Worm (Caenorhabditis elegans) whole organism, young adult: ENCODE data around the gene Y67A10A.2.
"Not testable (repeated sequence)": the region's sequence is repeated elsewhere in the genome, so short reads cannot be mapped to it uniquely, and the experiment has no call there.

Experiments
- F39B2.1 ChIP-seq: fragments of 200-800 bp; sonication (Bioruptor generic); IDR thresholded peaks from 2 replicates; pipeline ENCODE4 v1.3.6; 2022; ENCODE audit warnings: missing genetic modification reagents, missing genetic modification characterization, missing compliant biosample characterization
- F57A8.1 ChIP-seq: fragments of 200-800 bp; sonication (Bioruptor generic); optimal IDR thresholded peaks from 2 replicates; lab custom pipeline; 2018; ENCODE audit warnings: mild to moderate bottlenecking, missing genetic modification characterization, moderate library complexity, missing compliant biosample characterization
- F57C9.4 ChIP-seq: sonication (generic microtip); optimal IDR thresholded peaks from 2 replicates; lab custom pipeline; 2017; ENCODE audit warnings: mild to moderate bottlenecking, missing genetic modification characterization, missing compliant biosample characterization
- dpff-1 ChIP-seq: sonication (generic microtip); optimal IDR thresholded peaks from 2 replicates; lab custom pipeline; 2017; ENCODE audit warnings: mild to moderate bottlenecking, missing genetic modification characterization, missing compliant biosample characterization
- fkh-3 ChIP-seq: sonication (generic microtip); optimal IDR thresholded peaks from 2 replicates; lab custom pipeline; 2016; ENCODE audit warnings: mild to moderate bottlenecking, missing genetic modification characterization, missing compliant biosample characterization
- hmg-20 ChIP-seq: fragments of 200-800 bp; sonication (Bioruptor generic); IDR thresholded peaks from 2 replicates; pipeline ENCODE4 v1.3.6; 2022; ENCODE audit warnings: missing genetic modification reagents, missing genetic modification characterization, missing compliant biosample characterization
- hsf-1 ChIP-seq: fragments of 200-800 bp; sonication (Bioruptor generic); IDR thresholded peaks from 2 replicates; pipeline ENCODE4 v1.3.6; 2022; ENCODE audit warnings: missing genetic modification reagents, missing genetic modification characterization, missing compliant biosample characterization
- nfyb-1 ChIP-seq: fragments of 200-800 bp; sonication (Bioruptor generic); IDR thresholded peaks from 2 replicates; pipeline ENCODE4 v1.3.6; 2022; ENCODE audit warnings: missing genetic modification reagents, missing genetic modification characterization, missing compliant biosample characterization
- nhr-120 ChIP-seq: fragments of 200-800 bp; sonication (Bioruptor generic); IDR thresholded peaks from 2 replicates; pipeline ENCODE4 v1.3.6; 2022; ENCODE audit warnings: missing genetic modification characterization, missing compliant biosample characterization
- snpc-1.1 ChIP-seq: sonication (generic microtip); optimal IDR thresholded peaks from 2 replicates; lab custom pipeline; 2017; ENCODE audit warnings: missing genetic modification characterization, mild to moderate bottlenecking, missing compliant biosample characterization, antibody characterized with exemption, moderate library complexity, missing genotype, missing genetic modification reagents; ENCODE audit not compliant: insufficient read depth
- snpc-1.3 ChIP-seq: sonication (generic microtip); optimal IDR thresholded peaks from 2 replicates; lab custom pipeline; 2017; ENCODE audit warnings: missing genetic modification characterization, mild to moderate bottlenecking, missing compliant biosample characterization, antibody characterized with exemption, moderate library complexity, missing genotype, missing genetic modification reagents; ENCODE audit not compliant: insufficient read depth
- tbx-9 ChIP-seq: sonication (generic microtip); optimal IDR thresholded peaks from 2 replicates; lab custom pipeline; 2016; ENCODE audit warnings: borderline replicate concordance, missing genetic modification characterization, inconsistent platforms, missing compliant biosample characterization

DNA sequence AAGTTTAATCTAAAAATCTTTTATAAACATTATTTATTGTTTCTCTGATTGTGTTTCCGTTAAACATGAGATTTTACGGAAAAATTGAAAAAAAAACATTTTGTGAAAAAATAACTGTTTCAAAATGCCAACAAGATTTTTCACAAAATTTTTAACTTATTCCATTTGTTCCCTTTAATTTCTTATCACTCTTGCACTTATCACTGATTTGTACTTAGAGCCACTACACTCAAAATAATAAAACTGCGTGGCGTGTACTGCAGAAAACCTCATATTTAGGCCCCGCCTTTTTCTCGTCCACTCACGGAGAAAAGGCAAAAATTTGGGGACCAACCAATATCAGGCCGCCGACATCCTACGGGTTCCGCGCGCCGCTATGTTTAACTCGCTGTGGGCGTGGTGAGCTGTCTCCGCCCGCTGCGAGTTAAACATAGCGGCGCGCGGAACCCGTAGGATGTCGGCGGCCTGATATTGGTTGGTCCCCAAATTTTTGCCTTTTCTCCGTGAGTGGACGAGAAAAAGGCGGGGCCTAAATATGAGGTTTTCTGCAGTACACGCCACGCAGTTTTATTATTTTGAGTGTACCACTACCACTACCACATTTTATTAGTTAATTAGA, 30.4 kb upstream of the Y67A10A.2 start:
- TF ChIP-seq F57A8.1 (GFP tag; lab: Kevin White, UChicago); snpc-1.3 (tag; lab: Kevin White, UChicago); nfyb-1 (GFP tag; lab: Robert Waterston, UW); dpff-1 (tag; lab: Kevin White, UChicago); tbx-9 (tag; lab: Kevin White, UChicago); F57C9.4; F39B2.1 (GFP tag; lab: Robert Waterston, UW); fkh-3 (tag; lab: Kevin White, UChicago); hsf-1 (GFP tag; lab: Robert Waterston, UW); hmg-20; nhr-120 (GFP tag; lab: Robert Waterston, UW): not testable (repeated sequence)
- TF ChIP-seq snpc-1.1 (tag; lab: Kevin White, UChicago) = peak; percentile 66
